Fruit fly (Drosophila melanogaster): Measurements from ENCODE around the gene CG7567.

CG7567 gene

dm6 chr3R:29565744-29566143, 22.2 kb downstream of the CG7567 start:
- no peak for TF ChIP-seq Rel (GFP tag; optimal IDR thresholded peaks at IDR 0.05)
- TF ChIP-seq Rel (tag; optimal IDR thresholded peaks at IDR 0.05) = peak; percentile 23
- TF ChIP-seq sv (GFP tag; optimal IDR thresholded peaks at IDR 0.05) = no peak
- no peak for TF ChIP-seq CG32264 (GFP tag; optimal IDR thresholded peaks at IDR 0.05)
- TF ChIP-seq dsf (GFP tag; optimal IDR thresholded peaks at IDR 0.05; ENCODE audit: borderline replicate concordance) = no peak
- TF ChIP-seq N (GFP tag; optimal IDR thresholded peaks at IDR 0.05) = no peak

- TF ChIP-seq Vsx2 (GFP tag; optimal IDR thresholded peaks at IDR 0.05; ENCODE audit: partially characterized antibody) (no peak), woc (GFP tag; optimal IDR thresholded peaks at IDR 0.05) (no peak), CG32264 (GFP tag; optimal IDR thresholded peaks at IDR 0.05) (no peak), Abd-B (GFP tag; optimal IDR thresholded peaks at IDR 0.05) (no peak), usp (GFP tag; optimal IDR thresholded peaks at IDR 0.05) (no peak), Dif (GFP tag; optimal IDR thresholded peaks at IDR 0.05; ENCODE audit: partially characterized antibody) (no peak)
Observed at dm6 chr3R:29562579-29562978, 25.3 kb downstream of the CG7567 start.

dm6 chr3R:29560418-29560817, 27.5 kb downstream of the CG7567 start:
- TF ChIP-seq Dfd (GFP tag; optimal IDR thresholded peaks at IDR 0.05) (peak; percentile 83), sage (GFP tag; optimal IDR thresholded peaks at IDR 0.05) (no peak)

- TF ChIP-seq Myc (optimal IDR thresholded peaks at IDR 0.05) = no peak
- no peak for TF ChIP-seq Jra (GFP tag; optimal IDR thresholded peaks at IDR 0.05)
- TF ChIP-seq dmrt93B (GFP tag; optimal IDR thresholded peaks at IDR 0.05) = no peak
- TF ChIP-seq N (GFP tag; optimal IDR thresholded peaks at IDR 0.05) = no peak
- TF ChIP-seq woc (GFP tag; optimal IDR thresholded peaks at IDR 0.05) = no peak
- no peak for TF ChIP-seq lola (GFP tag; optimal IDR thresholded peaks at IDR 0.05)
- TF ChIP-seq CG32264 (GFP tag; optimal IDR thresholded peaks at IDR 0.05) = no peak
- TF ChIP-seq CrebA (GFP tag; optimal IDR thresholded peaks at IDR 0.05; ENCODE audit: borderline replicate concordance) = no peak
Observed at dm6 chr3R:29559444-29559976, 28.4 kb downstream of the CG7567 start.

- TF ChIP-seq Dfd (GFP tag; optimal IDR thresholded peaks at IDR 0.05) (peak; percentile 74), dmrt93B (GFP tag; optimal IDR thresholded peaks at IDR 0.05) (no peak), Mio (GFP tag; optimal IDR thresholded peaks at IDR 0.05) (no peak), brk (GFP tag; optimal IDR thresholded peaks at IDR 0.05) (no peak), Vsx2 (GFP tag; optimal IDR thresholded peaks at IDR 0.05; ENCODE audit: partially characterized antibody) (no peak)
Observed at dm6 chr3R:29557555-29557954, 30.3 kb downstream of the CG7567 start.

- peak; percentile 11 for TF ChIP-seq N (GFP tag; optimal IDR thresholded peaks at IDR 0.05)
- TF ChIP-seq h (GFP tag; optimal IDR thresholded peaks at IDR 0.05) = peak; percentile 28
- TF ChIP-seq jim (GFP tag; optimal IDR thresholded peaks at IDR 0.05) = no peak
- TF ChIP-seq OdsH (GFP tag; optimal IDR thresholded peaks at IDR 0.05) = peak; percentile 21
- no peak for TF ChIP-seq CG9705 (GFP tag; optimal IDR thresholded peaks at IDR 0.05)
- no peak for TF ChIP-seq HLH106 (tag; optimal IDR thresholded peaks at IDR 0.05)
- TF ChIP-seq dl (GFP tag; optimal IDR thresholded peaks at IDR 0.05; ENCODE audit: insufficient read depth in 1 of 2, partially characterized antibody in 2 of 2) = peak; percentile 52 to 61
- peak; percentile 35 for TF ChIP-seq Myc (optimal IDR thresholded peaks at IDR 0.05)
- TF ChIP-seq usp (GFP tag; optimal IDR thresholded peaks at IDR 0.05) = no peak
- TF ChIP-seq tai (GFP tag; optimal IDR thresholded peaks at IDR 0.05) = no peak
- no peak for TF ChIP-seq sv (GFP tag; optimal IDR thresholded peaks at IDR 0.05)
- TF ChIP-seq Dif (GFP tag; optimal IDR thresholded peaks at IDR 0.05; ENCODE audit: partially characterized antibody) = peak; percentile 24
- peak; percentile 68 for TF ChIP-seq Hr83 (GFP tag; optimal IDR thresholded peaks at IDR 0.05; ENCODE audit: poor library complexity, severe bottlenecking)
- peak; percentile 13 for TF ChIP-seq rgr (GFP tag; optimal IDR thresholded peaks at IDR 0.05)
- no peak for TF ChIP-seq Jra (GFP tag; optimal IDR thresholded peaks at IDR 0.05)
- TF ChIP-seq dmrt93B (GFP tag; optimal IDR thresholded peaks at IDR 0.05) = no peak
- peak; percentile 21 for TF ChIP-seq brk (GFP tag; optimal IDR thresholded peaks at IDR 0.05)
- TF ChIP-seq Vsx2 (GFP tag; optimal IDR thresholded peaks at IDR 0.05; ENCODE audit: partially characterized antibody) = peak; percentile 64
- TF ChIP-seq psq (GFP tag; optimal IDR thresholded peaks at IDR 0.05) = peak; percentile 34
- no peak for TF ChIP-seq ey (GFP tag; optimal IDR thresholded peaks at IDR 0.05)
- no peak for TF ChIP-seq Rel (GFP tag; optimal IDR thresholded peaks at IDR 0.05)
- TF ChIP-seq Rel (tag; optimal IDR thresholded peaks at IDR 0.05) = peak; percentile 14
- no peak for TF ChIP-seq Abd-B (GFP tag; optimal IDR thresholded peaks at IDR 0.05)
- peak in 1 of 2 experiments; percentile 12 for TF ChIP-seq foxo (GFP tag; optimal IDR thresholded peaks at IDR 0.05)
Observed at dm6 chr3R:29556003-29556467, 31.9 kb downstream of the CG7567 start, which contains the start of gene Dr. Gene Dr, plus strand, starts transcription at chr3R:29556386.
